Fruit fly (Drosophila melanogaster): Measurements from ENCODE around the gene Prim1.

DNA sequence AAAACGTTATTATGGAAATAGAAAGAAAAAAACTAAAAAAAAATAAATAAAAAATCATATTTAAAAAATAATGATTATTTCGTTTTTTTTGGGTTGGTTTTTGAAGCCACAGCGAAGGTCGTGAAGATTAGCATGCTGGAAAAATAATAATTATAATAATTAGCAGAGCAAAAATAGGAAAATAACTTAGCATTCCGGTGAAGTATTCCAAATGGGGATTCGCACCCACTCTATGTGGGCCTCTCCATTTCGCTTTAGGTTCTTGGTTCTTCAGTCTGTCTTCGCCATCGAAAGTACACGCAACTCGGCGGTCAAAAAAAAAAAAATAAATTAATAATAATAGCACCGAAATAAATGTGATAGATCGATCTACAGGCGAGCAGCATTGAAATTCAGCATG, 11.8 kb upstream of the Prim1 start, which contains the start of gene CG34462:
- no peak for TF ChIP-seq EcR (GFP tag; optimal IDR thresholded peaks at IDR 0.05)
- TF ChIP-seq CG9948 (tag; optimal IDR thresholded peaks at IDR 0.05): no peak
- no peak for TF ChIP-seq Pif1B (GFP tag; optimal IDR thresholded peaks at IDR 0.05)
- TF ChIP-seq Pif1A (GFP tag; optimal IDR thresholded peaks at IDR 0.05): no peak
- no peak for TF ChIP-seq gl (tag; optimal IDR thresholded peaks at IDR 0.05)
- TF ChIP-seq CG4496 (GFP tag; IDR thresholded peaks at IDR 0.05): no peak
- no peak for TF ChIP-seq CG8159 (tag; optimal IDR thresholded peaks at IDR 0.05)
